Fruit fly (Drosophila melanogaster): ENCODE measurements around the gene CG13937.
A peak's percentile ranks its signal among the peaks of the same experiment; 100 is the strongest.

Gene CG13937

dm6 chr3L:1856467-1857350 is 26.1 kb downstream of the CG13937 start, which contains the start of gene CG12024 (continued):
- TF ChIP-seq zen2 (GFP tag; IDR thresholded peaks at IDR 0.05; ENCODE audit: partially characterized antibody), result no peak
- TF ChIP-seq CG7357 (GFP tag; IDR thresholded peaks at IDR 0.05), result peak; percentile 99
- 0 out of 2 replicates have a peak, but pooled peaks have one; percentile 23 for TF ChIP-seq chm (GFP tag; IDR thresholded peaks at IDR 0.05)
- no peak for TF ChIP-seq Neu2 (GFP tag; optimal IDR thresholded peaks at IDR 0.05; ENCODE audit: borderline replicate concordance)
- TF ChIP-seq Six4 (GFP tag; optimal IDR thresholded peaks at IDR 0.05), result peak; percentile 31
- peak; percentile 92 for TF ChIP-seq sens (GFP tag)
- TF ChIP-seq odd (GFP tag; optimal IDR thresholded peaks at IDR 0.05), result no peak
- peak; percentile 63 for TF ChIP-seq CG18011 (GFP tag; optimal IDR thresholded peaks at IDR 0.05)
- peak; percentile 78 for TF ChIP-seq Fer1 (GFP tag; optimal IDR thresholded peaks at IDR 0.05)
- TF ChIP-seq p53 (GFP tag; optimal IDR thresholded peaks at IDR 0.05), result no peak
- no peak for TF ChIP-seq CG10959 (GFP tag; IDR thresholded peaks at IDR 0.05)
- no peak for TF ChIP-seq yki (optimal IDR thresholded peaks at IDR 0.05)
- TF ChIP-seq ken (GFP tag; IDR thresholded peaks at IDR 0.05), result 0 out of 3 replicates have a peak, but pooled peaks have one; percentile 27
- TF ChIP-seq Dbx (GFP tag; IDR thresholded peaks at IDR 0.05), result peak; percentile 72; the same call in 2 of the 3 replicates
- TF ChIP-seq E2f1 (GFP tag; IDR thresholded peaks at IDR 0.05), result peak; percentile 54
- peak; percentile 26 for TF ChIP-seq gcm (GFP tag; optimal IDR thresholded peaks at IDR 0.05)
- peak; percentile 66 for TF ChIP-seq CG33557 (GFP tag; optimal IDR thresholded peaks at IDR 0.05)
- TF ChIP-seq Poxn (GFP tag; IDR thresholded peaks at IDR 0.05), result no peak
- no peak for TF ChIP-seq Oaz (GFP tag; IDR thresholded peaks at IDR 0.05)
- TF ChIP-seq tgo (GFP tag; IDR thresholded peaks at IDR 0.05), result peak; percentile 56; the same call in 2 of the 3 replicates
- no peak for TF ChIP-seq aop (GFP tag; IDR thresholded peaks at IDR 0.05)
- TF ChIP-seq mld (GFP tag; IDR thresholded peaks at IDR 0.05; ENCODE audit: partially characterized antibody), result no peak
- peak; percentile 31 for TF ChIP-seq CG8281 (tag; optimal IDR thresholded peaks at IDR 0.05)
- TF ChIP-seq CG7786 (GFP tag; optimal IDR thresholded peaks at IDR 0.05), result peak; percentile 80
- TF ChIP-seq CG31388 (GFP tag; optimal IDR thresholded peaks at IDR 0.05), result peak; percentile 21
- TF ChIP-seq vvl (GFP tag; IDR thresholded peaks at IDR 0.05), result no peak; the same call in 1 of the 2 replicates
- TF ChIP-seq CG1603 (tag; optimal IDR thresholded peaks at IDR 0.05), result peak; percentile 84
- no peak for TF ChIP-seq toy (GFP tag; IDR thresholded peaks at IDR 0.05)
- TF ChIP-seq CG6854 (GFP tag; optimal IDR thresholded peaks at IDR 0.05), result no peak
- peak; percentile 58; the same call in 1 of the 3 replicates for TF ChIP-seq Mrtf (GFP tag; IDR thresholded peaks at IDR 0.05)
- TF ChIP-seq gce (GFP tag; IDR thresholded peaks at IDR 0.05), result no peak
- peak; percentile 32 for TF ChIP-seq repo (GFP tag; optimal IDR thresholded peaks at IDR 0.05)
- no peak; the same call in 2 of the 3 replicates for TF ChIP-seq CG11456 (GFP tag; IDR thresholded peaks at IDR 0.05)
- TF ChIP-seq az2 (GFP tag; optimal IDR thresholded peaks at IDR 0.05), result peak; percentile 72
- no peak for TF ChIP-seq sd (tag; optimal IDR thresholded peaks at IDR 0.05)
- TF ChIP-seq NC2α (GFP tag; optimal IDR thresholded peaks at IDR 0.05), result peak; percentile 33
- TF ChIP-seq CG11247 (GFP tag; IDR thresholded peaks at IDR 0.05), result peak; percentile 8; the same call in 1 of the 2 replicates
- TF ChIP-seq CG42726 (GFP tag; IDR thresholded peaks at IDR 0.05; ENCODE audit: partially characterized antibody), result no peak
- TF ChIP-seq stwl (tag; optimal IDR thresholded peaks at IDR 0.05), result peak; percentile 97
- no peak for TF ChIP-seq ftz-f1 (GFP tag; optimal IDR thresholded peaks at IDR 0.05)
- peak; percentile 89 for TF ChIP-seq CG9932 (GFP tag; IDR thresholded peaks at IDR 0.05)
- TF ChIP-seq otp (GFP tag; IDR thresholded peaks at IDR 0.05), result no peak
- TF ChIP-seq CG2116 (GFP tag; optimal IDR thresholded peaks at IDR 0.05), result peak; percentile 71
- TF ChIP-seq nerfin-2 (GFP tag; IDR thresholded peaks at IDR 0.05; ENCODE audit: partially characterized antibody), result no peak
- TF ChIP-seq Nf-YA (GFP tag; IDR thresholded peaks at IDR 0.05), result no peak
- TF ChIP-seq Nf-YB (GFP tag; optimal IDR thresholded peaks at IDR 0.05), result peak; percentile 53
- TF ChIP-seq Deaf1 (tag; optimal IDR thresholded peaks at IDR 0.05), result peak; percentile 10
- peak; percentile 42; the same call in 1 of the 2 replicates for TF ChIP-seq unc-4 (GFP tag; IDR thresholded peaks at IDR 0.05; ENCODE audit: partially characterized antibody)
- TF ChIP-seq CG7839 (tag; optimal IDR thresholded peaks at IDR 0.05), result peak; percentile 74

Measured in whole organism, embryonic.